Worm (Caenorhabditis elegans): ENCODE data around the gene sra-31.

The sra-31 gene

ce11 chrII:6560291-6560690 lies 18.0 kb downstream of the sra-31 start:
- TF ChIP-seq unc-62 (GFP tag; optimal IDR thresholded peaks at IDR 0.05), result no peak

ce11 chrII:6558887-6559286 lies 19.4 kb downstream of the sra-31 start:
- no peak for TF ChIP-seq unc-62 (GFP tag; optimal IDR thresholded peaks at IDR 0.05)

ce11 chrII:6554677-6555076 lies 23.6 kb downstream of the sra-31 start, which contains the start of gene wrn-1:
Gene wrn-1 (plus strand): TSS chrII:6554977.
- no peak for TF ChIP-seq unc-62 (GFP tag; optimal IDR thresholded peaks at IDR 0.05)

ce11 chrII:6544842-6545410 lies 33.4 kb downstream of the sra-31 start, which contains the start of gene lron-15:
Gene lron-15 (minus strand): TSS chrII:6544892.
- TF ChIP-seq unc-62 (GFP tag; optimal IDR thresholded peaks at IDR 0.05), result no peak

ce11 chrII:6535957-6536424 lies 42.3 kb downstream of the sra-31 start, which contains the start of gene utp-20:
Gene utp-20 (plus strand): TSS chrII:6536374.
- no peak for TF ChIP-seq unc-62 (GFP tag; optimal IDR thresholded peaks at IDR 0.05)

ce11 chrII:6531940-6532339 lies 46.3 kb downstream of the sra-31 start, which contains the start of gene abcx-1:
Gene abcx-1 (plus strand): TSS chrII:6532163.
- no peak for TF ChIP-seq unc-62 (GFP tag; optimal IDR thresholded peaks at IDR 0.05)

- no peak for TF ChIP-seq unc-62 (GFP tag; optimal IDR thresholded peaks at IDR 0.05)
Measured at ce11 chrII:6531527-6531926, 46.8 kb downstream of the sra-31 start, which contains the start of gene abch-1. Gene abch-1 (minus strand): TSS chrII:6531627.

DNA sequence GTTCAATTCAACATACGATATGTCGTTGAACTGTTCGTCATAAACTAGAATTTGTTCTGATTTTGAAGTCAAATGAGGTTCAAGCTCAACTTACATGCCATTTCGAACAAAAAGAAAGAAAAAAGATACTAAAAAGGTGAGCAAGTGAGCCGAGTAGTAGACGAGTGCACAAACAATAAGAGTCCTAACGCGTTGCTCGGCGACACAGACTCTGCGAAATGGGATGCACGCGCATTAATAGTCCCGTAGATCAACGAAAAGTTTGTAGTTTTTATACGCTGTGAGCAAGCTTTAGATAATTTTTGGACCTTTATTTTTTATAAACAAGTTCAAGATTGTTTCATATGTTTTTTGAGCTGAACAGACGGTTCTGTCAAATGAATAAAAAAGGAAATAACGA lies 49.6 kb downstream of the sra-31 start, which contains the start of gene C56E6.4:
TSS of gene C56E6.4 (minus strand) at position 101 of the 400 bp plus-strand sequence.
- no peak for TF ChIP-seq unc-62 (GFP tag; optimal IDR thresholded peaks at IDR 0.05)

Data from whole organism, dauer.